Fruit fly (Drosophila melanogaster): Measurements from ENCODE around the gene CG4325.

Gene CG4325

dm6 chrX:2011288-2012120 lies 32.1 kb downstream of the CG4325 start (continued):
- TF ChIP-seq CG2199 (GFP tag; IDR thresholded peaks at IDR 0.05) (no peak), CG1024 (GFP tag; IDR thresholded peaks at IDR 0.05) (peak; percentile 46; the same call in 1 of the 2 replicates), ken (GFP tag; IDR thresholded peaks at IDR 0.05) (peak; percentile 62; the same call in 2 of the 3 replicates), CG11456 (GFP tag; IDR thresholded peaks at IDR 0.05) (peak; percentile 54; the same call in 1 of the 3 replicates), CG10654 (GFP tag; optimal IDR thresholded peaks at IDR 0.05) (peak; percentile 35), CG10274 (GFP tag; optimal IDR thresholded peaks at IDR 0.05) (peak; percentile 16), CG32532 (GFP tag; IDR thresholded peaks at IDR 0.05) (peak; percentile 50; the same call in 1 of the 2 replicates), fd102C (GFP tag; optimal IDR thresholded peaks at IDR 0.05) (no peak), klu (GFP tag; IDR thresholded peaks at IDR 0.05) (0 out of 2 replicates have a peak, but pooled peaks have one; percentile 24), Meics (GFP tag; optimal IDR thresholded peaks at IDR 0.05) (peak; percentile 69), C15 (GFP tag; IDR thresholded peaks at IDR 0.05) (no peak), Vsx1 (GFP tag; optimal IDR thresholded peaks at IDR 0.05) (peak; percentile 24), Sin3A (optimal IDR thresholded peaks at IDR 0.05) (no peak), ATbp (GFP tag; optimal IDR thresholded peaks at IDR 0.05) (peak; percentile 27), CG11504 (tag; optimal IDR thresholded peaks at IDR 0.05) (no peak), vvl (GFP tag; IDR thresholded peaks at IDR 0.05) (peak; percentile 80), Awh (GFP tag; IDR thresholded peaks at IDR 0.05) (peak; percentile 45; the same call in 1 of the 2 replicates), Hmr (GFP tag; optimal IDR thresholded peaks at IDR 0.05) (peak; percentile 64), fd64A (GFP tag; optimal IDR thresholded peaks at IDR 0.05) (no peak), Dek (tag; optimal IDR thresholded peaks at IDR 0.05) (peak; percentile 40), PHDP (tag; optimal IDR thresholded peaks at IDR 0.05) (peak; percentile 34), unpg (GFP tag; optimal IDR thresholded peaks at IDR 0.05) (peak; percentile 48), Opbp (GFP tag; IDR thresholded peaks at IDR 0.05; ENCODE audit: partially characterized antibody) (no peak), CG12942 (GFP tag; optimal IDR thresholded peaks at IDR 0.05) (peak; percentile 7), ara (GFP tag; IDR thresholded peaks at IDR 0.05) (peak; percentile 49; the same call in 1 of the 2 replicates), CG2889 (GFP tag; IDR thresholded peaks at IDR 0.05) (0 out of 3 replicates have a peak, but pooled peaks have one; percentile 33), CG14014 (GFP tag; IDR thresholded peaks at IDR 0.05) (peak; percentile 31; the same call in 1 of the 2 replicates), CG9437 (GFP tag; optimal IDR thresholded peaks at IDR 0.05) (peak; percentile 62), scrt (GFP tag; optimal IDR thresholded peaks at IDR 0.05) (peak; percentile 54), CG1602 (GFP tag; optimal IDR thresholded peaks at IDR 0.05) (peak; percentile 22), az2 (GFP tag; optimal IDR thresholded peaks at IDR 0.05) (peak; percentile 62), Dbx (GFP tag; IDR thresholded peaks at IDR 0.05) (peak; percentile 53; the same call in 2 of the 3 replicates), dysf (GFP tag; IDR thresholded peaks at IDR 0.05) (peak; percentile 62), cwo (GFP tag; optimal IDR thresholded peaks at IDR 0.05) (peak; percentile 36), Ada2b (GFP tag; IDR thresholded peaks at IDR 0.05) (peak; percentile 76), CG7357 (GFP tag; IDR thresholded peaks at IDR 0.05) (peak; percentile 38; the same call in 1 of the 3 replicates), Ets97D (GFP tag; optimal IDR thresholded peaks at IDR 0.05) (no peak), gsb-n (tag; optimal IDR thresholded peaks at IDR 0.05) (peak; percentile 42), Mad (GFP tag; optimal IDR thresholded peaks at IDR 0.05) (peak; percentile 13), CG17359 (tag; optimal IDR thresholded peaks at IDR 0.05) (peak; percentile 55), CG11247 (GFP tag; IDR thresholded peaks at IDR 0.05) (peak; percentile 62), CG6854 (GFP tag; optimal IDR thresholded peaks at IDR 0.05) (peak; percentile 35), B-H1 (GFP tag; IDR thresholded peaks at IDR 0.05) (0 out of 3 replicates have a peak, but pooled peaks have one; percentile 33), slou (GFP tag; optimal IDR thresholded peaks at IDR 0.05) (peak; percentile 50), dpn (GFP tag; optimal IDR thresholded peaks at IDR 0.05) (peak in 1 of 2 experiments; percentile 60), tap (tag; optimal IDR thresholded peaks at IDR 0.05) (no peak), Gsc (GFP tag; IDR thresholded peaks at IDR 0.05) (peak; percentile 46; the same call in 1 of the 2 replicates), H15 (GFP tag; IDR thresholded peaks at IDR 0.05) (peak; percentile 57; the same call in 1 of the 3 replicates), CG12659 (GFP tag; optimal IDR thresholded peaks at IDR 0.05) (peak; percentile 28)
